Worm (Caenorhabditis elegans) whole organism, L4 larva: ENCODE measurements around the gene snt-1.

Source experiments
- F26F4.8 ChIP-seq: fragments of 200-800 bp; sonication (Bioruptor generic); conservative IDR thresholded peaks from 2 replicates; pipeline ENCODE4 v1.3.6; 2022; ENCODE audit warnings: missing genetic modification characterization, missing compliant biosample characterization
- F44E2.7 ChIP-seq: fragments of 200-800 bp; sonication (Bioruptor generic); IDR thresholded peaks from 2 replicates; pipeline ENCODE4 v2.1.2; 2022; ENCODE audit warnings: missing genetic modification characterization, missing compliant biosample characterization
- F49E8.2 ChIP-seq: sonication (generic microtip); optimal IDR thresholded peaks from 2 replicates; lab custom pipeline; 2016; ENCODE audit warnings: missing compliant biosample characterization, mild to moderate bottlenecking, missing genetic modification characterization, borderline replicate concordance
- R02D3.7 ChIP-seq: fragments of 150-350 bp; sonication (generic microtip); optimal IDR thresholded peaks from 3 replicates; lab custom pipeline; 2014; ENCODE audit warnings: missing biosample characterization, missing genetic modification characterization
- T20F7.1 ChIP-seq: fragments of 200-800 bp; sonication (Bioruptor generic); optimal IDR thresholded peaks from 2 replicates; lab custom pipeline; 2018; ENCODE audit warnings: mild to moderate bottlenecking, missing genetic modification characterization, missing compliant biosample characterization
- T26A8.4 ChIP-seq: fragments of 200-800 bp; sonication (Bioruptor generic); IDR thresholded peaks from 2 replicates; pipeline ENCODE4 v1.3.6; 2022; ENCODE audit warnings: missing genetic modification characterization, missing compliant biosample characterization
- aha-1 ChIP-seq: fragments of 150-350 bp; peaks from one replicate; lab custom pipeline; 2014; ENCODE audit warnings: missing biosample characterization, missing genetic modification characterization
- ceh-20 ChIP-seq: fragments of 200-800 bp; sonication (Bioruptor generic); IDR thresholded peaks from 2 replicates; pipeline ENCODE4 v1.3.6; 2022; ENCODE audit warnings: missing genetic modification reagents, missing genetic modification characterization, missing compliant biosample characterization
- ceh-44 ChIP-seq: fragments of 200-800 bp; sonication (Bioruptor generic); IDR thresholded peaks from 2 replicates; pipeline ENCODE4 v1.3.6; 2022; ENCODE audit warnings: missing genetic modification reagents, missing genetic modification characterization, missing compliant biosample characterization
- ceh-62 ChIP-seq: sonication (generic microtip); optimal IDR thresholded peaks from 2 replicates; lab custom pipeline; 2017; ENCODE audit warnings: missing biosample characterization, missing genetic modification characterization
- ceh-82 ChIP-seq: sonication (generic microtip); optimal IDR thresholded peaks from 2 replicates; lab custom pipeline; 2017; ENCODE audit warnings: missing biosample characterization, missing genetic modification characterization
- ctbp-1 ChIP-seq: fragments of 200-800 bp; sonication (Bioruptor generic); IDR thresholded peaks from 2 replicates; pipeline ENCODE4 v1.3.6; 2022; ENCODE audit warnings: missing genetic modification reagents, missing genetic modification characterization, missing compliant biosample characterization
- dpl-1 ChIP-seq: fragments of 150-350 bp; optimal IDR thresholded peaks from 2 replicates; lab custom pipeline; 2014; ENCODE audit warnings: missing biosample characterization, missing genetic modification reagents, missing genetic modification characterization
- dve-1 ChIP-seq: sonication (generic microtip); optimal IDR thresholded peaks from 2 replicates; lab custom pipeline; 2017; ENCODE audit warnings: antibody characterized with exemption, mild to moderate bottlenecking, missing genetic modification characterization, missing compliant biosample characterization; ENCODE audit not compliant: insufficient read depth
- egl-27 ChIP-seq: sonication (generic microtip); optimal IDR thresholded peaks from 3 replicates; lab custom pipeline; 2017; ENCODE audit warnings: missing biosample characterization, missing genetic modification reagents, missing genetic modification characterization
- egl-43 ChIP-seq: fragments of 200-800 bp; sonication (Bioruptor generic); IDR thresholded peaks from 2 replicates; pipeline ENCODE4 v1.3.6; 2022; ENCODE audit warnings: missing genetic modification reagents, missing genetic modification characterization, missing compliant biosample characterization
- fkh-10 ChIP-seq: fragments of 150-350 bp; optimal IDR thresholded peaks from 2 replicates; lab custom pipeline; 2014; ENCODE audit warnings: missing biosample characterization, missing genetic modification reagents, missing genetic modification characterization
- hif-1 ChIP-seq, 2 experiments: sonication (generic microtip); optimal IDR thresholded peaks; 2 replicates each; lab custom pipeline; 2016 to 2017; ENCODE audit warnings: missing compliant biosample characterization in 2 of 2, missing genetic modification characterization in 2 of 2, missing genetic modification reagents in 2 of 2, missing genotype in 2 of 2, mild to moderate bottlenecking in 1 of 2
- hlh-11 ChIP-seq: fragments of 200-800 bp; sonication (Bioruptor generic); optimal IDR thresholded peaks from 2 replicates; lab custom pipeline; 2018; ENCODE audit warnings: mild to moderate bottlenecking, missing genetic modification characterization, missing compliant biosample characterization
- hlh-30 ChIP-seq: sonication (generic microtip); optimal IDR thresholded peaks from 2 replicates; lab custom pipeline; 2017; ENCODE audit warnings: antibody characterized with exemption, mild to moderate bottlenecking, missing genetic modification characterization, missing compliant biosample characterization; ENCODE audit not compliant: insufficient read depth
- hmg-1.1 ChIP-seq: fragments of 200-800 bp; sonication (Bioruptor generic); IDR thresholded peaks from 2 replicates; pipeline ENCODE4 v1.3.6; 2022; ENCODE audit warnings: missing genetic modification reagents, missing genetic modification characterization, missing compliant biosample characterization
- jun-1 ChIP-seq: fragments of 150-350 bp; optimal IDR thresholded peaks from 2 replicates; lab custom pipeline; 2014; ENCODE audit warnings: missing biosample characterization, missing genetic modification reagents, missing genetic modification characterization
- lin-1 ChIP-seq: fragments of 200-800 bp; sonication (Bioruptor generic); IDR thresholded peaks from 2 replicates; pipeline ENCODE4 v1.3.6; 2022; ENCODE audit warnings: missing genetic modification reagents, missing genetic modification characterization, missing compliant biosample characterization
- lin-15B ChIP-seq: fragments of 150-350 bp; sonication (generic microtip); optimal IDR thresholded peaks from 3 replicates; lab custom pipeline; 2014; ENCODE audit warnings: missing biosample characterization, missing genetic modification characterization
- lir-3 ChIP-seq: sonication (generic microtip); optimal IDR thresholded peaks from 2 replicates; lab custom pipeline; 2016; ENCODE audit warnings: mild to moderate bottlenecking, missing genetic modification characterization, missing compliant biosample characterization
- lsy-2 ChIP-seq, 2 experiments: fragments of 150-350 bp in 1 of 2; sonication (generic microtip) in 1 of 2; optimal IDR thresholded peaks; 2 replicates each; lab custom pipeline; 2014 to 2017; ENCODE audit warnings: missing biosample characterization in 2 of 2, missing genetic modification characterization in 2 of 2
- mep-1 ChIP-seq: fragments of 150-350 bp; sonication (generic microtip); optimal IDR thresholded peaks from 3 replicates; lab custom pipeline; 2014; ENCODE audit warnings: missing biosample characterization, missing genetic modification characterization
- mxl-3 ChIP-seq: fragments of 200-800 bp; sonication (Bioruptor generic); optimal IDR thresholded peaks from 2 replicates; lab custom pipeline; 2018; ENCODE audit warnings: mild to moderate bottlenecking, missing genetic modification characterization, missing compliant biosample characterization
- nhr-10 ChIP-seq: fragments of 150-350 bp; optimal IDR thresholded peaks from 2 replicates; lab custom pipeline; 2014; ENCODE audit warnings: missing biosample characterization, missing genetic modification characterization
- nhr-102 ChIP-seq: sonication (generic microtip); optimal IDR thresholded peaks from 2 replicates; lab custom pipeline; 2016; ENCODE audit warnings: mild to moderate bottlenecking, missing genetic modification characterization, moderate library complexity, missing compliant biosample characterization
- nhr-11 ChIP-seq: fragments of 150-350 bp; optimal IDR thresholded peaks from 2 replicates; lab custom pipeline; 2014; ENCODE audit warnings: missing biosample characterization, missing genetic modification characterization
- nhr-25 ChIP-seq: sonication (generic microtip); optimal IDR thresholded peaks from 2 replicates; lab custom pipeline; 2017; ENCODE audit warnings: missing genetic modification characterization, mild to moderate bottlenecking, missing compliant biosample characterization, antibody characterized with exemption, moderate library complexity, borderline replicate concordance; ENCODE audit not compliant: insufficient read depth
- nhr-28 ChIP-seq: fragments of 150-350 bp; optimal IDR thresholded peaks from 2 replicates; lab custom pipeline; 2014; ENCODE audit warnings: missing biosample characterization, missing genetic modification characterization
- nhr-6 ChIP-seq: fragments of 150-350 bp; optimal IDR thresholded peaks from 2 replicates; lab custom pipeline; 2014; ENCODE audit warnings: missing biosample characterization, missing genetic modification characterization
- nhr-77 ChIP-seq: fragments of 150-350 bp; optimal IDR thresholded peaks from 2 replicates; lab custom pipeline; 2014; ENCODE audit warnings: missing biosample characterization, missing genetic modification characterization
- pha-4 ChIP-seq, 2 experiments: fragments of 150-350 bp in 1 of 2; fragments of 200-800 bp in 1 of 2; sonication (Bioruptor generic) in 1 of 2; IDR thresholded peaks in 1 of 2; optimal IDR thresholded peaks in 1 of 2; 2 replicates each; pipeline versions ENCODE4 v1.3.6 to Lab custom; 2014 to 2022; ENCODE audit warnings: missing genetic modification characterization in 2 of 2, missing genetic modification reagents in 2 of 2, missing biosample characterization in 1 of 2, missing compliant biosample characterization in 1 of 2
- saeg-2 ChIP-seq: fragments of 200-800 bp; sonication (Bioruptor generic); IDR thresholded peaks from 2 replicates; pipeline ENCODE4 v1.3.6; 2022; ENCODE audit warnings: missing genetic modification reagents, missing genetic modification characterization, missing compliant biosample characterization
- set-16 ChIP-seq: fragments of 200-800 bp; sonication (Bioruptor generic); IDR thresholded peaks from 2 replicates; pipeline ENCODE4 v1.3.6; 2022; ENCODE audit warnings: missing genetic modification reagents, missing genetic modification characterization, missing compliant biosample characterization
- skn-1 ChIP-seq: fragments of 150-350 bp; optimal IDR thresholded peaks from 2 replicates; lab custom pipeline; 2014; ENCODE audit warnings: missing biosample characterization, missing genetic modification characterization
- snpc-1.2 ChIP-seq: fragments of 200-800 bp; sonication (Bioruptor generic); IDR thresholded peaks from 2 replicates; pipeline ENCODE4 v1.3.6; 2022; ENCODE audit warnings: missing genetic modification reagents, missing genetic modification characterization, missing compliant biosample characterization
- snpc-4 ChIP-seq: fragments of 150-350 bp; optimal IDR thresholded peaks from 2 replicates; lab custom pipeline; 2014; ENCODE audit warnings: missing biosample characterization, missing genetic modification characterization
- tra-1 ChIP-seq: fragments of 200-800 bp; sonication (Bioruptor generic); IDR thresholded peaks from 2 replicates; pipeline ENCODE4 v1.3.6; 2022; ENCODE audit warnings: missing genetic modification reagents, missing genetic modification characterization, missing compliant biosample characterization
- unc-62 ChIP-seq, 3 experiments: fragments of 150-350 bp in 1 of 3; sonication (generic microtip); optimal IDR thresholded peaks in 2 of 3; peaks in 1 of 3; 1 replicate in 1 of 3; 2 replicates in 2 of 3; lab custom pipeline; 2014 to 2017; ENCODE audit warnings: missing biosample characterization in 3 of 3, missing genetic modification characterization in 3 of 3, missing genetic modification reagents in 3 of 3, missing genotype in 1 of 3
- zag-1 ChIP-seq: fragments of 150-350 bp; optimal IDR thresholded peaks from 2 replicates; lab custom pipeline; 2014; ENCODE audit warnings: missing biosample characterization, missing genetic modification characterization
- zfp-3 ChIP-seq: fragments of 200-800 bp; sonication (Bioruptor generic); conservative IDR thresholded peaks from 2 replicates; pipeline ENCODE4 v1.3.6; 2022; ENCODE audit warnings: missing genetic modification reagents, missing genetic modification characterization, missing compliant biosample characterization
- zip-2 ChIP-seq: fragments of 150-350 bp; optimal IDR thresholded peaks from 2 replicates; lab custom pipeline; 2014; ENCODE audit warnings: missing biosample characterization, missing genetic modification characterization
- ztf-7 ChIP-seq: fragments of 150-350 bp; optimal IDR thresholded peaks from 2 replicates; lab custom pipeline; 2014; ENCODE audit warnings: missing biosample characterization, missing genetic modification characterization

snt-1 gene

ce11 chrII:6827388-6827787 lies 16.6 kb downstream of the snt-1 start (continued):
- 0 out of 2 replicates have a peak, but pooled peaks have one; percentile 53 for TF ChIP-seq ceh-20 (GFP tag; lab: Robert Waterston, UW)
- TF ChIP-seq F44E2.7 (GFP tag; lab: Robert Waterston, UW) = no peak
- peak; percentile 48 to 51 for TF ChIP-seq lsy-2 (tag; optimal IDR thresholded peaks at IDR 0.05; lab: Kevin White, UChicago)
- no peak for TF ChIP-seq set-16 (GFP tag; lab: Robert Waterston, UW)
- TF ChIP-seq zag-1 (tag; lab: Kevin White, UChicago) = no peak
- no peak for TF ChIP-seq nhr-102 (tag; lab: Kevin White, UChicago)
- TF ChIP-seq ztf-7 (tag; lab: Kevin White, UChicago) = no peak
- TF ChIP-seq saeg-2 (GFP tag; lab: Robert Waterston, UW) = no peak
- no peak for TF ChIP-seq nhr-77
- TF ChIP-seq tra-1 (GFP tag; lab: Robert Waterston, UW) = peak; percentile 90
- TF ChIP-seq unc-62 (GFP tag; optimal IDR thresholded peaks at IDR 0.05 in 1 of 2; lab: Kevin White, UChicago) = no peak
- TF ChIP-seq unc-62 (tag; optimal IDR thresholded peaks at IDR 0.05; lab: Kevin White, UChicago) = no peak
- TF ChIP-seq nhr-25 = no peak
- no peak for TF ChIP-seq dpl-1
- no peak for TF ChIP-seq jun-1 (tag; lab: Kevin White, UChicago)
- TF ChIP-seq nhr-6 (tag; lab: Kevin White, UChicago) = no peak
- TF ChIP-seq hlh-30 (tag; lab: Kevin White, UChicago) = peak; percentile 68
- TF ChIP-seq ceh-82 = no peak
- peak; percentile 91 for TF ChIP-seq hlh-11 (tag; lab: Kevin White, UChicago)
- TF ChIP-seq F49E8.2 (tag; lab: Kevin White, UChicago) = no peak
- no peak for TF ChIP-seq ceh-44 (GFP tag; lab: Robert Waterston, UW)
- no peak for TF ChIP-seq T20F7.1 (GFP tag; lab: Kevin White, UChicago)

ce11 chrII:6828073-6828900 lies 17.5 kb downstream of the snt-1 start:
- TF ChIP-seq lin-15B (tag; lab: Kevin White, UChicago) (no peak), lir-3 (no peak), aha-1 (tag; lab: Kevin White, UChicago) (peak; percentile 49), lin-1 (GFP tag; lab: Robert Waterston, UW) (no peak), unc-62 (GFP tag; optimal IDR thresholded peaks at IDR 0.05 in 1 of 2; lab: Kevin White, UChicago) (peak in 1 of 2 experiments; percentile 98), unc-62 (tag; optimal IDR thresholded peaks at IDR 0.05; lab: Kevin White, UChicago) (no peak), R02D3.7 (tag; lab: Kevin White, UChicago) (no peak), T26A8.4 (GFP tag; lab: Robert Waterston, UW) (no peak), mep-1 (peak; percentile 7), ctbp-1 (GFP tag; lab: Robert Waterston, UW) (0 out of 2 replicates have a peak, but pooled peaks have one; percentile 13), F26F4.8 (GFP tag; lab: Robert Waterston, UW) (no peak), pha-4 (GFP tag; IDR thresholded peaks at IDR 0.05; lab: Robert Waterston, UW) (no peak), pha-4 (tag; optimal IDR thresholded peaks at IDR 0.05; lab: Kevin White, UChicago) (no peak), hif-1 (tag; optimal IDR thresholded peaks at IDR 0.05; lab: Kevin White, UChicago) (no peak), hmg-1.1 (GFP tag; lab: Robert Waterston, UW) (no peak), nhr-28 (tag; lab: Kevin White, UChicago) (no peak), egl-43 (GFP tag; lab: Robert Waterston, UW) (no peak), mxl-3 (no peak), skn-1 (tag; lab: Kevin White, UChicago) (no peak), zip-2 (no peak), nhr-10 (tag; lab: Kevin White, UChicago) (no peak), ceh-62 (tag; lab: Kevin White, UChicago) (no peak), nhr-102 (tag; lab: Kevin White, UChicago) (no peak), nhr-25 (no peak), zfp-3 (GFP tag; lab: Robert Waterston, UW) (no peak), snpc-1.2 (GFP tag; lab: Robert Waterston, UW) (no peak), egl-27 (tag; lab: Kevin White, UChicago) (no peak), tra-1 (GFP tag; lab: Robert Waterston, UW) (no peak), dve-1 (tag; lab: Kevin White, UChicago) (no peak), nhr-11 (tag; lab: Kevin White, UChicago) (no peak), fkh-10 (peak; percentile 21), snpc-4 (tag; lab: Kevin White, UChicago) (no peak)
